Fruit fly (Drosophila melanogaster): ENCODE data around the gene Qtzl.
A peak's percentile ranks its signal among the peaks of the same experiment; 100 is the strongest.

Gene Qtzl

DNA sequence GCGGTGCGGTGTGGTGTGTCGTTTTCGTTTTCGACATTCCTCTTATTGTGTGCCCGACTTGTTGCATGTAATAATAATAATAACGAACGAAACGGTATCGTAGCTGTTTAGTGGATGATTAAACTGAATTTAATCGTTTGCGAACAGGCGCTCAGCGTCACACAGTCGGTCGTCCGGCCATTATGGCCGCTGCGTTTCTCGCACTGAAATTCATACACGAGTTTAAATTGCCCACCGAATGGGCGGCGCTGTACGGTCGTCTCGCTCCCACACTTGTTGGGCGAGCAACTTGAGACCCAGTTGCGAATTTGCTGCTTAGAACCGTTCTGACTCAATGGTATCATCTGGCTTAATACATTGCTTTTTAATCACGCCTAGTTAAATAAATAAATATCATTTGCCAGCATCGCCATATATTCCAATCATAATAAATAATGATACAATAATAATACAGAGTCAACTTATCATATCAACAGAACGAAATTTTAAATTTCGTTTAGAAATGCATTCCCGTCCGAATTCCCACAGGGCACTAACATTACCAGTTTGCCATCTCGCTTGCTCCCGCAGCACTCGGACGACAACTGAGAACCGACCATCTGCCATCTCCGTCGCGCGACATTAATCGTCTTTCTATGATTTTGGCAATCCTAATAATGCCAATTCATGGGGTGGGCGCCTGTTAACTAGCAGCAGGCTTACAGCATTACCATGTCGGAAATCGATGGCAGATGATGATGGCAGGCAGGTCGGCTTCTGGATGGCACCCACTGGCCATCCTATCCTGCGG is 15.5 kb downstream of the Qtzl start (continued):
- TF ChIP-seq dmrt99B (tag; optimal IDR thresholded peaks at IDR 0.05) (peak; percentile 92), her (GFP tag; optimal IDR thresholded peaks at IDR 0.05) (no peak), CoRest (tag; optimal IDR thresholded peaks at IDR 0.05) (peak; percentile 97), CG5180 (GFP tag; optimal IDR thresholded peaks at IDR 0.05) (peak; percentile 84), pum (GFP tag; optimal IDR thresholded peaks at IDR 0.05) (peak; percentile 67), CG15514 (GFP tag; optimal IDR thresholded peaks at IDR 0.05) (peak; percentile 86), Atf3 (GFP tag; optimal IDR thresholded peaks at IDR 0.05) (peak; percentile 53), NFAT (GFP tag; IDR thresholded peaks at IDR 0.05) (no peak), gsb (GFP tag; IDR thresholded peaks at IDR 0.05) (no peak), CG33213 (GFP tag; optimal IDR thresholded peaks at IDR 0.05) (no peak), CTCF (GFP tag; optimal IDR thresholded peaks at IDR 0.05) (peak; percentile 41), tap (tag; optimal IDR thresholded peaks at IDR 0.05) (peak; percentile 83), CG8359 (GFP tag; optimal IDR thresholded peaks at IDR 0.05; ENCODE audit: borderline replicate concordance) (peak; percentile 77), CG12744 (GFP tag; optimal IDR thresholded peaks at IDR 0.05) (peak; percentile 64), CG1602 (GFP tag; optimal IDR thresholded peaks at IDR 0.05) (peak; percentile 90), slp2 (GFP tag; optimal IDR thresholded peaks at IDR 0.05) (peak; percentile 73), lola (GFP tag; optimal IDR thresholded peaks at IDR 0.05) (peak in 1 of 3 experiments; percentile 92), Drgx (GFP tag; IDR thresholded peaks at IDR 0.05) (no peak), H15 (GFP tag; IDR thresholded peaks at IDR 0.05) (no peak), wek (GFP tag; optimal IDR thresholded peaks at IDR 0.05) (peak; percentile 69), dpn (GFP tag; optimal IDR thresholded peaks at IDR 0.05) (peak; percentile 82 to 91), danr (GFP tag; IDR thresholded peaks at IDR 0.05) (no peak), CG32772 (GFP tag; IDR thresholded peaks at IDR 0.05) (no peak), CG34422 (GFP tag; IDR thresholded peaks at IDR 0.05) (no peak), CG8388 (GFP tag; optimal IDR thresholded peaks at IDR 0.05) (peak; percentile 80), oc (tag; optimal IDR thresholded peaks at IDR 0.05) (no peak), Tbp (GFP tag; optimal IDR thresholded peaks at IDR 0.05) (no peak), Dip3 (GFP tag; optimal IDR thresholded peaks at IDR 0.05) (peak; percentile 78), Asciz (GFP tag; optimal IDR thresholded peaks at IDR 0.05) (peak; percentile 84), crp (GFP tag; optimal IDR thresholded peaks at IDR 0.05) (peak in 1 of 2 experiments; percentile 68), CG11723 (GFP tag; optimal IDR thresholded peaks at IDR 0.05) (peak; percentile 89), croc (GFP tag; conservative IDR thresholded peaks at IDR 0.05) (peak; percentile 89), YL-1 (GFP tag; optimal IDR thresholded peaks at IDR 0.05) (peak; percentile 77), CG7928 (GFP tag; optimal IDR thresholded peaks at IDR 0.05) (peak; percentile 73), B-H2 (GFP tag; optimal IDR thresholded peaks at IDR 0.05) (peak; percentile 93), slbo (GFP tag; IDR thresholded peaks at IDR 0.05) (no peak), HmgD (GFP tag; optimal IDR thresholded peaks at IDR 0.05) (no peak), CG13624 (GFP tag; optimal IDR thresholded peaks at IDR 0.05) (peak; percentile 16), CG33557 (GFP tag; optimal IDR thresholded peaks at IDR 0.05) (peak; percentile 91), CG14014 (GFP tag; IDR thresholded peaks at IDR 0.05) (no peak), CG31224 (GFP tag; IDR thresholded peaks at IDR 0.05) (no peak), CG4854 (GFP tag; optimal IDR thresholded peaks at IDR 0.05) (peak; percentile 51), Ets97D (GFP tag; optimal IDR thresholded peaks at IDR 0.05) (no peak), fd96Cb (tag; optimal IDR thresholded peaks at IDR 0.05) (peak; percentile 89), Hmr (GFP tag; optimal IDR thresholded peaks at IDR 0.05) (peak; percentile 95), Poxn (GFP tag; IDR thresholded peaks at IDR 0.05) (no peak), peb (GFP tag; IDR thresholded peaks at IDR 0.05) (no peak), D19A (tag; optimal IDR thresholded peaks at IDR 0.05) (peak; percentile 83), tio (GFP tag; optimal IDR thresholded peaks at IDR 0.05) (no peak), pho (GFP tag; optimal IDR thresholded peaks at IDR 0.05) (peak; percentile 90)

Data from whole organism, embryonic.